Fruit fly (Drosophila melanogaster) whole organism, prepupa: ENCODE results near the gene CG7017.

Source experiments
- Blimp-1 ChIP-seq: fragments of 200-800 bp; sonication (Bioruptor generic); optimal IDR thresholded peaks from 3 replicates; lab custom pipeline; 2017; ENCODE audit warnings: missing biosample characterization, missing genetic modification characterization, mild to moderate bottlenecking, moderate library complexity, missing genetic modification reagents
- CG10631 ChIP-seq: fragments of 200-800 bp; sonication (Bioruptor generic); optimal IDR thresholded peaks from 2 replicates; lab custom pipeline; 2016; ENCODE audit warnings: missing biosample characterization, missing genetic modification characterization
- CG11762 ChIP-seq: fragments of 200-800 bp; sonication (Bioruptor generic); optimal IDR thresholded peaks from 3 replicates; lab custom pipeline; 2016; ENCODE audit warnings: missing biosample characterization, missing genetic modification characterization; ENCODE audit not compliant: insufficient read depth
- CG11902 ChIP-seq: fragments of 200-800 bp; sonication (Bioruptor generic); optimal IDR thresholded peaks from 3 replicates; lab custom pipeline; 2016; ENCODE audit warnings: missing biosample characterization, missing genetic modification characterization
- CG16779 ChIP-seq: fragments of 200-800 bp; sonication (Bioruptor generic); optimal IDR thresholded peaks from 3 replicates; lab custom pipeline; 2017; ENCODE audit warnings: missing biosample characterization, mild to moderate bottlenecking, missing genetic modification characterization
- CG3032 ChIP-seq: fragments of 200-800 bp; optimal IDR thresholded peaks from 2 replicates; lab custom pipeline; 2019; ENCODE audit warnings: missing biosample characterization, mild to moderate bottlenecking, missing genetic modification characterization, moderate library complexity
- CG31627 ChIP-seq: fragments of 200-800 bp; sonication (Bioruptor generic); optimal IDR thresholded peaks from 3 replicates; lab custom pipeline; 2016; ENCODE audit warnings: missing biosample characterization, missing genetic modification characterization
- CG32006 ChIP-seq: fragments of 200-800 bp; sonication (Bioruptor generic); optimal IDR thresholded peaks from 3 replicates; lab custom pipeline; 2017; ENCODE audit warnings: missing biosample characterization, mild to moderate bottlenecking, missing genetic modification characterization
- CG34406 ChIP-seq: fragments of 200-800 bp; sonication (Bioruptor generic); optimal IDR thresholded peaks from 3 replicates; lab custom pipeline; 2016; ENCODE audit warnings: missing biosample characterization, missing genetic modification characterization
- CG6163 ChIP-seq: fragments of 200-800 bp; sonication (Bioruptor generic); IDR thresholded peaks from 3 replicates; pipeline ENCODE4 v1.3.6; 2022; ENCODE audit warnings: missing biosample characterization, missing genetic modification characterization
- CG6792 ChIP-seq: fragments of 200-800 bp; sonication (Bioruptor generic); optimal IDR thresholded peaks from 3 replicates; lab custom pipeline; 2016; ENCODE audit warnings: missing biosample characterization, missing genetic modification characterization
- CG6808 ChIP-seq: fragments of 200-800 bp; sonication (Bioruptor generic); optimal IDR thresholded peaks from 3 replicates; lab custom pipeline; 2017; ENCODE audit warnings: missing biosample characterization, missing genetic modification characterization, mild to moderate bottlenecking, moderate library complexity, missing genetic modification reagents
- CG6854 ChIP-seq: fragments of 200-800 bp; sonication (Bioruptor generic); optimal IDR thresholded peaks from 2 replicates; lab custom pipeline; 2017; ENCODE audit warnings: missing biosample characterization, mild to moderate bottlenecking, missing genetic modification characterization
- CG7368 ChIP-seq: fragments of 200-800 bp; sonication (Bioruptor generic); optimal IDR thresholded peaks from 3 replicates; lab custom pipeline; 2016; ENCODE audit warnings: missing biosample characterization, missing genetic modification characterization
- CG8119 ChIP-seq: fragments of 200-800 bp; sonication (Bioruptor generic); IDR thresholded peaks from 3 replicates; pipeline ENCODE4 v1.3.6; 2022; ENCODE audit warnings: missing biosample characterization, missing genetic modification characterization
- CG8319 ChIP-seq: fragments of 200-800 bp; sonication (Bioruptor generic); optimal IDR thresholded peaks from 3 replicates; lab custom pipeline; 2016; ENCODE audit warnings: missing biosample characterization, missing genetic modification characterization
- CG8632 ChIP-seq: fragments of 200-800 bp; sonication (Bioruptor generic); optimal IDR thresholded peaks from 3 replicates; lab custom pipeline; 2016; ENCODE audit warnings: missing biosample characterization, missing genetic modification characterization
- CG9139 ChIP-seq: fragments of 200-800 bp; sonication (Bioruptor generic); optimal IDR thresholded peaks from 3 replicates; lab custom pipeline; 2017; ENCODE audit warnings: missing biosample characterization, mild to moderate bottlenecking, missing genetic modification characterization
- Eip75B ChIP-seq: fragments of 200-800 bp; sonication (Bioruptor generic); optimal IDR thresholded peaks from 3 replicates; lab custom pipeline; 2016; ENCODE audit warnings: missing biosample characterization, missing genetic modification characterization
- Eip78C ChIP-seq: fragments of 200-800 bp; sonication (Bioruptor generic); peaks from one replicate; lab custom pipeline; 2016; ENCODE audit warnings: missing biosample characterization, missing genetic modification characterization
- Eip93F ChIP-seq: fragments of 200-800 bp; sonication (Bioruptor generic); optimal IDR thresholded peaks from 2 replicates; lab custom pipeline; 2016; ENCODE audit warnings: missing biosample characterization, mild to moderate bottlenecking, missing genetic modification characterization
- Met ChIP-seq: fragments of 200-800 bp; sonication (Bioruptor generic); optimal IDR thresholded peaks from 3 replicates; lab custom pipeline; 2016; ENCODE audit warnings: missing biosample characterization, missing genetic modification characterization
- OdsH ChIP-seq: fragments of 200-800 bp; sonication (Bioruptor generic); optimal IDR thresholded peaks from 3 replicates; lab custom pipeline; 2016; ENCODE audit warnings: missing biosample characterization, missing genetic modification characterization
- Sox102F ChIP-seq: fragments of 200-800 bp; sonication (Bioruptor generic); optimal IDR thresholded peaks from 2 replicates; lab custom pipeline; 2016; ENCODE audit warnings: missing biosample characterization, mild to moderate bottlenecking, missing genetic modification characterization
- Sox14 ChIP-seq: fragments of 200-800 bp; sonication (Bioruptor generic); optimal IDR thresholded peaks from 3 replicates; lab custom pipeline; 2016; ENCODE audit warnings: missing biosample characterization, missing genetic modification characterization
- achi ChIP-seq: fragments of 200-800 bp; sonication (Bioruptor generic); optimal IDR thresholded peaks from 3 replicates; lab custom pipeline; 2016; ENCODE audit warnings: missing biosample characterization, missing genetic modification characterization
- acj6 ChIP-seq: fragments of 200-800 bp; sonication (Bioruptor generic); optimal IDR thresholded peaks from 3 replicates; lab custom pipeline; 2016; ENCODE audit warnings: missing biosample characterization, missing genetic modification characterization
- cyc ChIP-seq: fragments of 200-800 bp; sonication (Bioruptor generic); optimal IDR thresholded peaks from 3 replicates; lab custom pipeline; 2016; ENCODE audit warnings: missing biosample characterization, missing genetic modification characterization
- dsx ChIP-seq: fragments of 200-800 bp; optimal IDR thresholded peaks from 3 replicates; lab custom pipeline; 2019; ENCODE audit warnings: missing biosample characterization, mild to moderate bottlenecking, missing genetic modification characterization, moderate library complexity; ENCODE audit not compliant: poor library complexity, severe bottlenecking
- eg ChIP-seq: fragments of 200-800 bp; sonication (Bioruptor generic); IDR thresholded peaks from 3 replicates; pipeline ENCODE4 v1.3.6; 2022; ENCODE audit warnings: missing biosample characterization, missing genetic modification characterization
- fd59A ChIP-seq: fragments of 200-800 bp; sonication (Bioruptor generic); optimal IDR thresholded peaks from 2 replicates; lab custom pipeline; 2017; ENCODE audit warnings: missing biosample characterization, mild to moderate bottlenecking, missing genetic modification characterization, missing genetic modification reagents
- fd85E ChIP-seq: fragments of 200-800 bp; sonication (Bioruptor generic); optimal IDR thresholded peaks from 3 replicates; lab custom pipeline; 2016; ENCODE audit warnings: missing biosample characterization, missing genetic modification characterization
- fkh ChIP-seq: fragments of 200-800 bp; sonication (Bioruptor generic); optimal IDR thresholded peaks from 3 replicates; lab custom pipeline; 2017; ENCODE audit warnings: missing biosample characterization, mild to moderate bottlenecking, missing genetic modification characterization, moderate library complexity
- net ChIP-seq: fragments of 200-800 bp; sonication (Bioruptor generic); optimal IDR thresholded peaks from 3 replicates; lab custom pipeline; 2016; ENCODE audit warnings: missing biosample characterization, missing genetic modification characterization
- pdm3 ChIP-seq: fragments of 200-800 bp; sonication (Bioruptor generic); optimal IDR thresholded peaks from 3 replicates; lab custom pipeline; 2016; ENCODE audit warnings: missing biosample characterization, missing genetic modification characterization
- ss ChIP-seq, 2 experiments: fragments of 200-800 bp; sonication (Bioruptor generic); optimal IDR thresholded peaks; 2 replicates in 1 of 2; 3 replicates in 1 of 2; lab custom pipeline; 2017 to 2018; ENCODE audit warnings: mild to moderate bottlenecking in 2 of 2, missing biosample characterization in 2 of 2, missing genetic modification characterization in 2 of 2, moderate library complexity in 1 of 2
- svp ChIP-seq: fragments of 200-800 bp; sonication (Bioruptor generic); peaks from one replicate; lab custom pipeline; 2016; ENCODE audit warnings: missing biosample characterization, missing genetic modification characterization
- topi ChIP-seq: fragments of 200-800 bp; sonication (Bioruptor generic); optimal IDR thresholded peaks from 3 replicates; lab custom pipeline; 2016; ENCODE audit warnings: missing biosample characterization, missing genetic modification characterization
- vri ChIP-seq: fragments of 200-800 bp; sonication (Bioruptor generic); optimal IDR thresholded peaks from 3 replicates; lab custom pipeline; 2016; ENCODE audit warnings: missing biosample characterization, mild to moderate bottlenecking, missing genetic modification characterization

CG7017 gene

dm6 chr3L:20192872-20193747, 18.8 kb downstream of the CG7017 start (continued):
- TF ChIP-seq net (GFP tag; lab: Kevin White, UChicago), result no peak
- TF ChIP-seq Eip78C, result peak; percentile 77
- no peak for TF ChIP-seq fd85E (GFP tag; lab: Kevin White, UChicago)
- TF ChIP-seq OdsH (GFP tag; lab: Kevin White, UChicago), result peak; percentile 35
- TF ChIP-seq CG6792 (GFP tag; lab: Kevin White, UChicago), result no peak
- TF ChIP-seq, all 60 proteins: peak for 20

- TF ChIP-seq CG11902 (GFP tag; lab: Kevin White, UChicago) (no peak), fkh (GFP tag; lab: Kevin White, UChicago) (no peak), Blimp-1 (GFP tag; lab: Kevin White, UChicago) (no peak), CG9139 (GFP tag; lab: Kevin White, UChicago) (no peak), achi (no peak), fd59A (GFP tag; lab: Kevin White, UChicago) (no peak), Met (GFP tag; lab: Kevin White, UChicago) (no peak), acj6 (GFP tag; lab: Kevin White, UChicago) (no peak), CG8319 (GFP tag; lab: Kevin White, UChicago) (no peak), CG6854 (no peak), pdm3 (GFP tag; lab: Kevin White, UChicago) (no peak)
These were observed 20.1 kb downstream of the CG7017 start for dm6 chr3L:20191848-20192247.

- no peak for TF ChIP-seq CG3032 (tag; lab: Kevin White, UChicago)
- TF ChIP-seq svp (GFP tag; lab: Kevin White, UChicago), result peak; percentile 89
- peak; percentile 43; the same call in 1 of the 3 replicates for TF ChIP-seq CG8119
- TF ChIP-seq CG8319 (GFP tag; lab: Kevin White, UChicago), result peak; percentile 10
- no peak for TF ChIP-seq CG8632 (GFP tag; lab: Kevin White, UChicago)
- TF ChIP-seq Eip75B (GFP tag; lab: Kevin White, UChicago), result no peak
- TF ChIP-seq CG7368 (GFP tag; lab: Kevin White, UChicago), result no peak
- no peak for TF ChIP-seq CG11762 (GFP tag; lab: Kevin White, UChicago)
- no peak for TF ChIP-seq CG6792 (GFP tag; lab: Kevin White, UChicago)
- TF ChIP-seq topi, result no peak
- TF ChIP-seq CG31627 (GFP tag; lab: Kevin White, UChicago), result no peak
- peak; percentile 37; the same call in 2 of the 3 replicates for TF ChIP-seq CG6163 (GFP tag; lab: Robert Waterston, UW)
- TF ChIP-seq Blimp-1 (GFP tag; lab: Kevin White, UChicago), result no peak
- peak; percentile 76 for TF ChIP-seq Eip78C
- no peak for TF ChIP-seq fkh (GFP tag; lab: Kevin White, UChicago)
- peak; percentile 61 for TF ChIP-seq vri (GFP tag; lab: Kevin White, UChicago)
- TF ChIP-seq Eip93F (GFP tag; lab: Kevin White, UChicago), result peak; percentile 89
- TF ChIP-seq cyc (GFP tag; lab: Kevin White, UChicago), result no peak
- peak; percentile 21 for TF ChIP-seq CG6854
- TF ChIP-seq fd85E (GFP tag; lab: Kevin White, UChicago), result peak; percentile 26
- TF ChIP-seq, all 60 proteins: peak for 9
These were observed 23.9 kb downstream of the CG7017 start, which contains the start of gene Ssk for dm6 chr3L:20187885-20188570. Ssk (plus strand) TSS chr3L:20188522.

dm6 chr3L:20186294-20187020, 25.5 kb downstream of the CG7017 start:
- no peak for TF ChIP-seq CG6854
- peak; percentile 42 for TF ChIP-seq dsx (GFP tag; lab: Kevin White, UChicago)
- peak; percentile 30 for TF ChIP-seq Sox102F (GFP tag; lab: Kevin White, UChicago)
- peak; percentile 21 for TF ChIP-seq CG10631 (GFP tag; lab: Kevin White, UChicago)
- TF ChIP-seq CG32006, result peak; percentile 12
- TF ChIP-seq CG6163 (GFP tag; lab: Robert Waterston, UW), result peak; percentile 50; the same call in 2 of the 3 replicates
- peak; percentile 55 for TF ChIP-seq Sox14 (GFP tag; lab: Kevin White, UChicago)
- TF ChIP-seq fkh (GFP tag; lab: Kevin White, UChicago), result peak; percentile 41
- TF ChIP-seq CG16779 (tag; lab: Kevin White, UChicago), result peak; percentile 17
- TF ChIP-seq acj6 (GFP tag; lab: Kevin White, UChicago), result no peak
- no peak for TF ChIP-seq CG8319 (GFP tag; lab: Kevin White, UChicago)
- peak; percentile 46 for TF ChIP-seq net (GFP tag; lab: Kevin White, UChicago)
- peak; percentile 33 for TF ChIP-seq CG34406 (GFP tag; lab: Kevin White, UChicago)
- peak; percentile 28 for TF ChIP-seq vri (GFP tag; lab: Kevin White, UChicago)
- TF ChIP-seq CG6792 (GFP tag; lab: Kevin White, UChicago), result no peak
- peak; percentile 79 for TF ChIP-seq svp (GFP tag; lab: Kevin White, UChicago)
- TF ChIP-seq CG6808 (GFP tag; lab: Kevin White, UChicago), result peak; percentile 24
- 0 out of 3 replicates have a peak, but pooled peaks have one; percentile 8 for TF ChIP-seq eg (GFP tag; lab: Robert Waterston, UW)
- TF ChIP-seq ss (GFP tag; optimal IDR thresholded peaks at IDR 0.05; lab: Kevin White, UChicago), result peak; percentile 57 to 83
